Worm (Caenorhabditis elegans): ENCODE results near the gene srj-53.

srj-53 gene

DNA sequence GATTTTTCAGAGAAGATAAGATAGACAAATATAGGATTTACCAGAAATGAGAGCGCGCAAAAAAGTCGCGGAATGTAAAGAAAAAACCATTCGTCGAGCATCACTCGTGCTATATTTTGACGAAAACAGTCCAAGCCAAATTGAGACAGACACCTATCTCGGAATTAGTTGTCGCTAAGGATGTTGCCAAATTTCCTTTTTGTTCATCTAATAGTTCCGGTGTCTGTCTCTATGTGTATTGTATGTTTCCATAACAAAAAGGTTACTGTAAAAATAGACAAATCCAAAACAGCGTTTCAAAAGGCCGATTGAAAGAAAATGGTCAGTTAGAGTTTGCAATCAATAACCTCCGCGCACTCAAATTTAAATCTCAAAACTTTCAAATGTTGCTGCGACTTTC, at the start of gene srj-53:
srj-53 (minus strand) TSS at position 101 of the 400 bp plus-strand sequence.
- TF ChIP-seq aha-1 (tag) (no peak), ceh-62 (tag; optimal IDR thresholded peaks at IDR 0.05) (no peak), F44E2.7 (GFP tag; IDR thresholded peaks at IDR 0.05) (no peak), F49E8.2 (tag; optimal IDR thresholded peaks at IDR 0.05; ENCODE audit: borderline replicate concordance) (no peak), nhr-237 (tag; optimal IDR thresholded peaks at IDR 0.05) (no peak), saeg-2 (GFP tag; IDR thresholded peaks at IDR 0.05) (no peak), Y5F2A.4 (GFP tag; optimal IDR thresholded peaks at IDR 0.05) (no peak), hmg-1.1 (GFP tag; IDR thresholded peaks at IDR 0.05) (no peak), dmd-6 (GFP tag; IDR thresholded peaks at IDR 0.05) (no peak), attf-4 (tag; optimal IDR thresholded peaks at IDR 0.05) (no peak), lir-3 (tag; optimal IDR thresholded peaks at IDR 0.05) (no peak), mdt-29 (GFP tag; IDR thresholded peaks at IDR 0.05) (no peak), unc-39 (tag; optimal IDR thresholded peaks at IDR 0.05) (no peak), ama-1 (optimal IDR thresholded peaks at IDR 0.05) (no peak), lin-39 (tag; optimal IDR thresholded peaks at IDR 0.05) (no peak), mes-2 (tag; optimal IDR thresholded peaks at IDR 0.05; ENCODE audit: poor library complexity, severe bottlenecking) (no peak)

DNA sequence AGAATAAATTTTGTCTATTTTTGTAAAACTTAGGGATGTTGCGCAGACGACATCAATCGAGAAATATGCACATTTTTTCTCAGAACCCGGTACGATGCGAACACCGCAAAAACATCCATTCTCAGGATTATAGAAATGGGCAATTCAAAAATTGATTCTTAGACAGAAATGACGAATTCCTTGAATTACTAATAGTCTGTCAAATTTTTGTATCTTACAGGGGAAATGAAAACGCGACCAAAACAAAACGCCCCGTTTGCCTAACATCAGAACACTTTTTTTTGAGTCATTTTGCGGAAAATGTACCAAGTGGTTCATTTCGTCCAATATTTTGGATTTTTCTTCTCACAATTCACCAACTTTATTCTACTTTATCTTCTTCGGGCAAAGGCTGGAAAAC, 48.8 kb upstream of the srj-53 start, which contains the start of gene str-134:
str-134 (plus strand) TSS at position 301 of the 400 bp plus-strand sequence.
- TF ChIP-seq lin-1 (GFP tag; IDR thresholded peaks at IDR 0.05) (no peak), mes-2 (tag; optimal IDR thresholded peaks at IDR 0.05; ENCODE audit: poor library complexity, severe bottlenecking) (no peak), lin-39 (tag; optimal IDR thresholded peaks at IDR 0.05) (no peak), egl-27 (tag; optimal IDR thresholded peaks at IDR 0.05) (no peak)

DNA sequence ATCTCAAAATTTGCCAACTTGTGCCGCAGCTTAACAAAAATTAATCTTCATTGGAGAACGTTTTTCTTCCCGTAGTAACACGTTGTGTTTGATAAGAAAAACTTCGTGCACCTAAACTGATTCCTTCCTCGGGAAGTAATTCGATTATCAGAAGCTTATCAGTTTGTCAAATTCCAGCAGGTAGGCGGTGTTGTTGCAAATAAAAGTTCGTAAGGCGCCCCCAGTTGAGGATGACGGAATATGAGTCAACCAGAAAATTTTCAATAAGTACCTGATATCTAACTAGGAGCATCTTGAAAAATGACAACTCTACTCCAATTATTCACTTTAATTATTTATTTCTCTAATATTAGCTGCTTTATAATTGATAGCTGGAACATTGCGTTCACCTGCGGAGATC, 47.3 kb upstream of the srj-53 start, which contains the start of gene C05E4.7:
C05E4.7 (plus strand) TSS at position 301 of the 400 bp plus-strand sequence.
- TF ChIP-seq T20F7.1 (GFP tag; optimal IDR thresholded peaks at IDR 0.05): no peak
- no peak for TF ChIP-seq dmd-9 (GFP tag; IDR thresholded peaks at IDR 0.05)

DNA sequence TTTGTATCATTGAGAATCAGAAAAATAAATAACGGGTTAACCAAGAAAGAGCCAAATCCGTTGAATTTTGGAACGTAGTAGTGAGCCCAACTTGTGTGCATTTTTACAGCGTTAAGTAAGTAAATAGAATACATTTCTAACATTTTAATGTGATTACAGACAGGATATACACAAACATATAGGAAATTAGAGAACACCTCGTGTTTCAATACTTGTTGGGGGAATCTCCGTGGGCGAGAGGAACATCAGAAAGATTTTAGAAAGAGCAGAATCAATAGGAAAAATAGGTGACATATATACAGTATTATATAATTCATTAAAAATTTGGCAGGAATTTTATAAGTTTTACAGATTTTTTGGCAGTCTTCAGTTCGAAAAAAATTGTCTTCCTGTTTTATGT, 44.2 kb upstream of the srj-53 start, which contains the start of gene srj-24:
srj-24 (minus strand) TSS at position 101 of the 400 bp plus-strand sequence.
- TF ChIP-seq unc-62 (GFP tag; optimal IDR thresholded peaks at IDR 0.05 in 1 of 2): no peak
- no peak for TF ChIP-seq unc-62 (tag; optimal IDR thresholded peaks at IDR 0.05)
- TF ChIP-seq D1046.2 (GFP tag; IDR thresholded peaks at IDR 0.05): no peak

DNA sequence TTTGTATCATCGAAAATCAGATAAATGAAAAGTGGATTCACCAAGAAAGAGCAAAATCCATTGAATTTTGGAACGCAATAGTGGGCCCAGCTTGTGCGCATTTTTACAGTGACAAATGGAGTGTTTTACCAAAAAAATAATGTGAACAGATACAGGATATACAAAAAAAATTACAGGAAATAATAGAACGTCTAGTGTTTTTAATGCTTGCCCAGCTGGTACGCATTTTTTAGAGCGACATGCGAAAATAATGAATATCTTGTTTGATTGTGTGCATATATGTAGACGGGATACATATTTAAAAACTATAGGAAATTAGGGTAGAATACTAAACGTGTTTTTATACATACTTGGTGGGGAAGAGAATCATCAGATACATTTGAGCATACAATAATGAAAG, 41.6 kb upstream of the srj-53 start, which contains the start of gene srj-25:
srj-25 (minus strand) TSS at position 101 of the 400 bp plus-strand sequence.
- TF ChIP-seq Y48G9A.11 (GFP tag; IDR thresholded peaks at IDR 0.05): no peak
- TF ChIP-seq lin-13 (GFP tag; optimal IDR thresholded peaks at IDR 0.05): no peak
- no peak for TF ChIP-seq nhr-48 (tag; optimal IDR thresholded peaks at IDR 0.05)
- no peak for TF ChIP-seq lin-39 (tag; optimal IDR thresholded peaks at IDR 0.05)
- no peak for TF ChIP-seq hif-1 (tag; optimal IDR thresholded peaks at IDR 0.05)
- TF ChIP-seq snpc-1.2 (GFP tag; IDR thresholded peaks at IDR 0.05): no peak
- TF ChIP-seq lim-7 (GFP tag; IDR thresholded peaks at IDR 0.05): no peak
- no peak for TF ChIP-seq dmd-6 (GFP tag; IDR thresholded peaks at IDR 0.05)
- TF ChIP-seq dmd-8 (GFP tag; IDR thresholded peaks at IDR 0.05): no peak
- no peak for TF ChIP-seq lir-3 (tag; optimal IDR thresholded peaks at IDR 0.05)
- TF ChIP-seq nhr-11 (tag; optimal IDR thresholded peaks at IDR 0.05): no peak
- no peak for TF ChIP-seq hlh-11 (tag; optimal IDR thresholded peaks at IDR 0.05)
- no peak for TF ChIP-seq egl-43 (GFP tag; IDR thresholded peaks at IDR 0.05)
- TF ChIP-seq mes-2 (tag; optimal IDR thresholded peaks at IDR 0.05; ENCODE audit: poor library complexity, severe bottlenecking): no peak
- TF ChIP-seq ceh-28 (tag; optimal IDR thresholded peaks at IDR 0.05): no peak
- no peak for TF ChIP-seq saeg-2 (GFP tag; IDR thresholded peaks at IDR 0.05)

Measured in whole organism, L4 larva.